Fruit fly (Drosophila melanogaster) whole organism, embryonic: ENCODE results near the gene CG9932.

Experiments used
- Aef1 ChIP-seq: fragments of 200-800 bp; sonication (Bioruptor generic); IDR thresholded peaks from 3 replicates; pipeline ENCODE4 v1.3.6; 2022; ENCODE audit warnings: missing biosample characterization, missing genetic modification characterization
- BtbVII ChIP-seq: fragments of 200-800 bp; sonication (Bioruptor generic); optimal IDR thresholded peaks from 3 replicates; lab custom pipeline; 2017; ENCODE audit warnings: missing biosample characterization, mild to moderate bottlenecking, missing genetic modification characterization
- CG10321 ChIP-seq: fragments of 200-800 bp; sonication (Bioruptor generic); IDR thresholded peaks from 2 replicates; pipeline ENCODE4 v1.3.6; 2022; ENCODE audit warnings: missing biosample characterization, missing genetic modification characterization
- CG10565 ChIP-seq: fragments of 200-800 bp; sonication (Bioruptor generic); optimal IDR thresholded peaks from 3 replicates; lab custom pipeline; 2016; ENCODE audit warnings: missing biosample characterization, mild to moderate bottlenecking, missing genetic modification characterization
- CG11398 ChIP-seq: fragments of 200-800 bp; sonication (Bioruptor generic); optimal IDR thresholded peaks from 2 replicates; lab custom pipeline; 2016; ENCODE audit warnings: missing biosample characterization, missing genetic modification characterization
- CG12104 ChIP-seq: fragments of 200-800 bp; sonication (Bioruptor generic); optimal IDR thresholded peaks from 3 replicates; lab custom pipeline; 2016; ENCODE audit warnings: missing biosample characterization, missing genetic modification characterization
- CG13424 ChIP-seq: fragments of 200-800 bp; sonication (Bioruptor generic); optimal IDR thresholded peaks from 2 replicates; lab custom pipeline; 2019; ENCODE audit warnings: missing biosample characterization, mild to moderate bottlenecking, missing genetic modification characterization, moderate library complexity
- CG14667 ChIP-seq: fragments of 200-800 bp; sonication (Bioruptor generic); IDR thresholded peaks from 2 replicates; pipeline ENCODE4 v1.3.6; 2022; ENCODE audit warnings: missing biosample characterization, missing genetic modification characterization
- CG14710 ChIP-seq: fragments of 200-800 bp; sonication (Bioruptor generic); optimal IDR thresholded peaks from 3 replicates; lab custom pipeline; 2019; ENCODE audit warnings: missing biosample characterization, mild to moderate bottlenecking, missing genetic modification characterization, moderate library complexity
- CG1529 ChIP-seq: fragments of 200-800 bp; sonication (Bioruptor generic); optimal IDR thresholded peaks from 3 replicates; lab custom pipeline; 2018; ENCODE audit warnings: missing biosample characterization, missing genetic modification characterization
- CG1603 ChIP-seq: fragments of 200-800 bp; sonication (Bioruptor generic); optimal IDR thresholded peaks from 2 replicates; lab custom pipeline; 2019; ENCODE audit warnings: missing biosample characterization, mild to moderate bottlenecking, missing genetic modification characterization, moderate library complexity
- CG17361 ChIP-seq: fragments of 200-800 bp; sonication (Bioruptor generic); IDR thresholded peaks from 3 replicates; pipeline ENCODE4 v1.3.6; 2022; ENCODE audit warnings: missing biosample characterization, missing genetic modification characterization
- CG17568 ChIP-seq: fragments of 200-800 bp; sonication (Bioruptor generic); optimal IDR thresholded peaks from 2 replicates; lab custom pipeline; 2018; ENCODE audit warnings: missing biosample characterization, mild to moderate bottlenecking, missing genetic modification characterization, moderate library complexity
- CG2199 ChIP-seq: fragments of 200-800 bp; sonication (Bioruptor generic); IDR thresholded peaks from 3 replicates; pipeline ENCODE4 v1.3.6; 2022; ENCODE audit warnings: missing biosample characterization, missing genetic modification characterization
- CG3838 ChIP-seq: fragments of 200-800 bp; sonication (Bioruptor generic); optimal IDR thresholded peaks from 3 replicates; lab custom pipeline; 2016; ENCODE audit warnings: missing biosample characterization, missing genetic modification characterization
- CG4404 ChIP-seq: fragments of 200-800 bp; sonication (Bioruptor generic); IDR thresholded peaks from 2 replicates; pipeline ENCODE4 v1.3.6; 2022; ENCODE audit warnings: missing biosample characterization, missing genetic modification characterization
- CG7987 ChIP-seq: fragments of 200-800 bp; sonication (Bioruptor generic); optimal IDR thresholded peaks from 2 replicates; lab custom pipeline; 2018; ENCODE audit warnings: missing biosample characterization, mild to moderate bottlenecking, missing genetic modification characterization, moderate library complexity
- CG8089 ChIP-seq: fragments of 200-800 bp; sonication (Bioruptor generic); optimal IDR thresholded peaks from 3 replicates; lab custom pipeline; 2016; ENCODE audit warnings: missing biosample characterization, missing genetic modification characterization
- CG9932 ChIP-seq: fragments of 200-800 bp; sonication (Bioruptor generic); IDR thresholded peaks from 2 replicates; pipeline ENCODE4 v1.3.6; 2022; ENCODE audit warnings: missing biosample characterization, missing genetic modification characterization
- CrebB ChIP-seq: fragments of 200-800 bp; sonication (Bioruptor generic); optimal IDR thresholded peaks from 3 replicates; lab custom pipeline; 2018; ENCODE audit warnings: missing biosample characterization, mild to moderate bottlenecking, missing genetic modification characterization
- Dip3 ChIP-seq: fragments of 200-800 bp; sonication (Bioruptor generic); optimal IDR thresholded peaks from 3 replicates; lab custom pipeline; 2016; ENCODE audit warnings: missing biosample characterization, missing genetic modification characterization
- Elba2 ChIP-seq: fragments of 200-800 bp; sonication (Bioruptor generic); optimal IDR thresholded peaks from 3 replicates; lab custom pipeline; 2016; ENCODE audit warnings: missing biosample characterization, missing genetic modification characterization
- HLH54F ChIP-seq: fragments of 200-800 bp; sonication (Bioruptor generic); optimal IDR thresholded peaks from 3 replicates; lab custom pipeline; 2016; ENCODE audit warnings: missing biosample characterization, missing genetic modification characterization
- Kr ChIP-seq: fragments of 200-800 bp; sonication (Bioruptor generic); optimal IDR thresholded peaks from 2 replicates; lab custom pipeline; 2017; ENCODE audit warnings: missing biosample characterization, mild to moderate bottlenecking, missing genetic modification characterization
- Nf-YA ChIP-seq: fragments of 200-800 bp; sonication (Bioruptor generic); IDR thresholded peaks from 2 replicates; pipeline ENCODE4 v1.3.6; 2022; ENCODE audit warnings: missing biosample characterization, missing genetic modification characterization
- Oaz ChIP-seq: fragments of 200-800 bp; sonication (Bioruptor generic); IDR thresholded peaks from 2 replicates; pipeline ENCODE4 v1.3.6; 2022; ENCODE audit warnings: missing biosample characterization, missing genetic modification characterization
- PHDP ChIP-seq: fragments of 200-800 bp; sonication (Bioruptor generic); optimal IDR thresholded peaks from 3 replicates; lab custom pipeline; 2018; ENCODE audit warnings: missing biosample characterization, mild to moderate bottlenecking, missing genetic modification characterization, moderate library complexity
- Trl ChIP-seq, 3 experiments: fragments of >200 bp in 2 of 3; fragments of 200-800 bp in 1 of 3; sonication (Bioruptor generic) in 1 of 3; optimal IDR thresholded peaks; 2 replicates in 1 of 3; 3 replicates in 2 of 3; lab custom pipeline; 2016 to 2017; ENCODE audit warnings: missing biosample characterization in 1 of 3, missing genetic modification characterization in 1 of 3
- Vsx1 ChIP-seq: fragments of 200-800 bp; sonication (Bioruptor generic); optimal IDR thresholded peaks from 2 replicates; lab custom pipeline; 2017; ENCODE audit warnings: missing biosample characterization, mild to moderate bottlenecking, missing genetic modification characterization, missing genetic modification reagents
- bab2 ChIP-seq: fragments of 200-800 bp; sonication (Bioruptor generic); optimal IDR thresholded peaks from 2 replicates; lab custom pipeline; 2016; ENCODE audit warnings: missing biosample characterization, missing genetic modification characterization
- br ChIP-seq: fragments of >200 bp; optimal IDR thresholded peaks from 2 replicates; lab custom pipeline; 2017
- cas ChIP-seq: fragments of 200-800 bp; sonication (Bioruptor generic); IDR thresholded peaks from 2 replicates; pipeline ENCODE4 v1.3.6; 2022; ENCODE audit warnings: missing biosample characterization, missing genetic modification characterization
- chinmo ChIP-seq: fragments of 200-800 bp; sonication (Bioruptor generic); IDR thresholded peaks from 4 replicates; pipeline ENCODE4 v1.3.6; 2022; ENCODE audit warnings: missing biosample characterization, missing genetic modification characterization; ENCODE audit not compliant: partially characterized antibody
- croc ChIP-seq: fragments of 200-800 bp; sonication (Bioruptor generic); conservative IDR thresholded peaks from 3 replicates; pipeline ENCODE4 v1.3.6; 2022; ENCODE audit warnings: missing biosample characterization, missing genetic modification characterization
- dmrt99B ChIP-seq: fragments of 200-800 bp; sonication (Bioruptor generic); optimal IDR thresholded peaks from 2 replicates; lab custom pipeline; 2018; ENCODE audit warnings: missing biosample characterization, mild to moderate bottlenecking, missing genetic modification characterization, moderate library complexity
- dysf ChIP-seq: fragments of 200-800 bp; sonication (Bioruptor generic); IDR thresholded peaks from 3 replicates; pipeline ENCODE4 v1.3.6; 2022; ENCODE audit warnings: missing biosample characterization, missing genetic modification characterization
- ems ChIP-seq: fragments of 200-800 bp; sonication (Bioruptor generic); optimal IDR thresholded peaks from 3 replicates; lab custom pipeline; 2016; ENCODE audit warnings: missing biosample characterization, missing genetic modification characterization
- fd3F ChIP-seq: fragments of 200-800 bp; sonication (Bioruptor generic); optimal IDR thresholded peaks from 2 replicates; lab custom pipeline; 2018; ENCODE audit warnings: missing biosample characterization, mild to moderate bottlenecking, missing genetic modification characterization, moderate library complexity
- gem ChIP-seq: fragments of 200-800 bp; sonication (Bioruptor generic); optimal IDR thresholded peaks from 2 replicates; lab custom pipeline; 2019; ENCODE audit warnings: missing biosample characterization, mild to moderate bottlenecking, missing genetic modification characterization, moderate library complexity
- grn ChIP-seq: fragments of 200-800 bp; sonication (Bioruptor generic); optimal IDR thresholded peaks from 3 replicates; lab custom pipeline; 2017; ENCODE audit warnings: missing biosample characterization, missing genetic modification characterization
- h ChIP-seq: fragments of >200 bp; optimal IDR thresholded peaks from 2 replicates; lab custom pipeline; 2017
- kay ChIP-seq: fragments of 200-800 bp; sonication (Bioruptor generic); optimal IDR thresholded peaks from 2 replicates; lab custom pipeline; 2016; ENCODE audit warnings: missing biosample characterization, missing genetic modification characterization
- ken ChIP-seq: fragments of 200-800 bp; sonication (Bioruptor generic); IDR thresholded peaks from 3 replicates; pipeline ENCODE4 v1.3.6; 2022; ENCODE audit warnings: missing biosample characterization, missing genetic modification characterization
- lab ChIP-seq: fragments of 200-800 bp; sonication (Bioruptor generic); optimal IDR thresholded peaks from 3 replicates; lab custom pipeline; 2017; ENCODE audit warnings: missing biosample characterization, missing genetic modification characterization, mild to moderate bottlenecking, moderate library complexity, missing genetic modification reagents
- lbe ChIP-seq: fragments of 200-800 bp; sonication (Bioruptor generic); optimal IDR thresholded peaks from 2 replicates; lab custom pipeline; 2016; ENCODE audit warnings: missing biosample characterization, mild to moderate bottlenecking, missing genetic modification characterization
- rib ChIP-seq: fragments of 200-800 bp; sonication (Bioruptor generic); IDR thresholded peaks from 2 replicates; pipeline ENCODE4 v1.3.6; 2022; ENCODE audit warnings: missing biosample characterization, missing genetic modification characterization
- schlank ChIP-seq: fragments of 200-800 bp; sonication (Bioruptor generic); optimal IDR thresholded peaks from 2 replicates; lab custom pipeline; 2018; ENCODE audit warnings: missing biosample characterization, mild to moderate bottlenecking, missing genetic modification characterization
- sr ChIP-seq: fragments of 200-800 bp; sonication (Bioruptor generic); IDR thresholded peaks from 3 replicates; pipeline ENCODE4 v1.3.6; 2022; ENCODE audit warnings: missing biosample characterization, missing genetic modification characterization
- ssp ChIP-seq: fragments of 200-800 bp; sonication (Bioruptor generic); IDR thresholded peaks from 2 replicates; pipeline ENCODE4 v1.3.6; 2022; ENCODE audit warnings: missing biosample characterization, missing genetic modification characterization
- wdn ChIP-seq: fragments of 200-800 bp; sonication (Bioruptor generic); IDR thresholded peaks from 2 replicates; pipeline ENCODE4 v1.3.6; 2022; ENCODE audit warnings: missing biosample characterization, missing genetic modification characterization
- wor ChIP-seq: fragments of 200-800 bp; sonication (Bioruptor generic); IDR thresholded peaks from 2 replicates; pipeline ENCODE4 v1.3.6; 2022; ENCODE audit warnings: missing biosample characterization, missing genetic modification characterization

Gene CG9932

DNA sequence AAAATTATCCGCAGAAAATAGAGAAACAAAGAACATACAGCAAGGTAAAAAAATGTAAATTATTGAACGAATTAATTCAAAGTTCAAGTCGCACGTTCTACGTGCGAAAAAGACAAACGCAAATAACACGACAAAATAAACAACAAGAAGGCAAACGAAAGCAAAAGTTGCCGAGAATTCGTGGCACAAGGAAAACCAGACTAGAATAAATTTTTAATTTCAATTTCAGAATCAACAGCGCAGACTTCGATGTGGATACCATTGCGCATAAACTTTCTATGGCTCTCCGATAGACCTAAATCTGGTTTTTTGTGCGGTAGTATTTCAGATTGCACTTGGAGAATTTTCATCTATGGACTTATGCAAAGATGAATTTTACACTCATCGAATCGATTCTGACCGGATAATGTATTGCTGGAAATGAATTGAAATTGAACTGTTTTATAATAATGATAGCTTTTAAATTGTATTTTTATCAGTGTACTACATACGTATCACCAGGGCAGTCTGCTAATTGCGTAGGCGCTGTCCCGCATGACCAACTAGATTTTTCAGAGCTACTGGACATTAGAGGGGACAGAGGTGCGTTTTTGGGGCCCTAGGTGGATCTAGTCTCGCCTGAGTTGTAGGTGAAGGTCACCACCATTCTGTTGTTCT is 23.6 kb upstream of the CG9932 start (continued):
- TF ChIP-seq wor (GFP tag; lab: Robert Waterston, UW) (no peak), ems (GFP tag; lab: Kevin White, UChicago) (peak; percentile 80), dmrt99B (tag; lab: Kevin White, UChicago) (peak; percentile 74), CG8089 (GFP tag; lab: Kevin White, UChicago) (peak; percentile 56), grn (no peak), Elba2 (GFP tag; lab: Kevin White, UChicago) (no peak), CG1529 (GFP tag; lab: Kevin White, UChicago) (peak; percentile 38), CG2199 (GFP tag; lab: Robert Waterston, UW) (no peak), br (no peak), sr (GFP tag; lab: Robert Waterston, UW) (peak; percentile 88; the same call in 2 of the 3 replicates), rib (GFP tag; lab: Robert Waterston, UW) (peak; percentile 96), CG1603 (tag; lab: Kevin White, UChicago) (peak; percentile 83), cas (peak; percentile 79), Oaz (peak; percentile 68), bab2 (peak; percentile 91), CG10321 (GFP tag; lab: Robert Waterston, UW) (peak; percentile 64; the same call in 1 of the 2 replicates), h (lab: Kevin White, UChicago) (no peak), CG17568 (peak; percentile 73), Aef1 (peak; percentile 91)

DNA sequence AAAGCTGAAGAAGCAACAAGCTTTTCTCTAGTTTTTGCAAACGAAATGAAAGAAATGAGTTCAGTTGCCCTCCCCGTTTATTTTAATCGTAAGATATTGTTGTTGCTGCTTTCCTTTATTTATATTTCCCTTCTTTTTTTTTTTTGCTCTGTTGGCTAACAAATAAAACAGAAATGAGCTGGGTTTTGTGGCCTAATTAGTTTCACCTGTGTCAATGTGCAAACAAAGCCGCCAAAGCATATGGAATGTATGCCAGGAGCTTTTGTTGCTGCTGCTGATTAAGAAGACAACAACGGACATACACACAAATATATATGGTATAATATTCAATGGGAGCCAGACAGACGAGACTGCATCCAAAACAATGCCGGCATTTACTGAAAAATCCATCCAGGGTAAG is 22.2 kb upstream of the CG9932 start:
- TF ChIP-seq CG7987 (GFP tag; lab: Kevin White, UChicago) (no peak), CG10565 (GFP tag; lab: Kevin White, UChicago) (no peak), kay (GFP tag; lab: Kevin White, UChicago) (no peak), croc (GFP tag; lab: Robert Waterston, UW) (no peak), Kr (GFP tag; lab: Kevin White, UChicago) (no peak), schlank (tag; lab: Kevin White, UChicago) (peak; percentile 5), chinmo (GFP tag; lab: Robert Waterston, UW) (no peak), CG2199 (GFP tag; lab: Robert Waterston, UW) (no peak), CG9932 (GFP tag; lab: Robert Waterston, UW) (no peak), fd3F (GFP tag; lab: Kevin White, UChicago) (peak; percentile 52), lab (peak; percentile 67), Trl (optimal IDR thresholded peaks at IDR 0.05; lab: Kevin White, UChicago) (no peak), Trl (GFP tag; optimal IDR thresholded peaks at IDR 0.05; lab: Kevin White, UChicago) (peak; percentile 17), HLH54F (GFP tag; lab: Kevin White, UChicago) (no peak), CG17361 (GFP tag; lab: Robert Waterston, UW) (no peak), BtbVII (GFP tag; lab: Kevin White, UChicago) (peak; percentile 27), CG14667 (GFP tag; lab: Robert Waterston, UW) (no peak), ssp (GFP tag; lab: Robert Waterston, UW) (no peak), ken (no peak), Dip3 (GFP tag; lab: Kevin White, UChicago) (no peak), PHDP (tag; lab: Kevin White, UChicago) (peak; percentile 39), CG4404 (no peak), CG14710 (tag; lab: Kevin White, UChicago) (no peak), CrebB (no peak), CG3838 (GFP tag; lab: Kevin White, UChicago) (no peak), CG12104 (GFP tag; lab: Kevin White, UChicago) (no peak), Nf-YA (no peak), CG11398 (GFP tag; lab: Kevin White, UChicago) (peak; percentile 12), CG13424 (tag; lab: Kevin White, UChicago) (no peak), dysf (GFP tag; lab: Robert Waterston, UW) (peak; percentile 19; the same call in 1 of the 3 replicates), Vsx1 (peak; percentile 28), gem (peak; percentile 9), lbe (GFP tag; lab: Kevin White, UChicago) (peak; percentile 48), wdn (GFP tag; lab: Robert Waterston, UW) (0 out of 2 replicates have a peak, but pooled peaks have one; percentile 9)
